Fruit fly (Drosophila melanogaster): ENCODE results near the gene LPCAT.

LPCAT gene

dm6 chrX:9585359-9586002, 5.7 kb upstream of the LPCAT start, which contains the start of gene Hex-A (continued):
- peak; percentile 87 for TF ChIP-seq Lpt (GFP tag; optimal IDR thresholded peaks at IDR 0.05)
- peak; percentile 98 for TF ChIP-seq Ets96B (tag; optimal IDR thresholded peaks at IDR 0.05)
- TF ChIP-seq Hr4 (GFP tag; optimal IDR thresholded peaks at IDR 0.05), result peak; percentile 89
- peak; percentile 96 for TF ChIP-seq CG16779 (tag; optimal IDR thresholded peaks at IDR 0.05)
- TF ChIP-seq acj6 (GFP tag; optimal IDR thresholded peaks at IDR 0.05), result peak; percentile 94
- TF ChIP-seq CG8632 (GFP tag; optimal IDR thresholded peaks at IDR 0.05), result peak; percentile 96
- peak; percentile 95 for TF ChIP-seq Eip93F (GFP tag; optimal IDR thresholded peaks at IDR 0.05)
- TF ChIP-seq fd85E (GFP tag; optimal IDR thresholded peaks at IDR 0.05), result peak; percentile 87
- peak; percentile 92 for TF ChIP-seq CG8319 (GFP tag; optimal IDR thresholded peaks at IDR 0.05)

DNA sequence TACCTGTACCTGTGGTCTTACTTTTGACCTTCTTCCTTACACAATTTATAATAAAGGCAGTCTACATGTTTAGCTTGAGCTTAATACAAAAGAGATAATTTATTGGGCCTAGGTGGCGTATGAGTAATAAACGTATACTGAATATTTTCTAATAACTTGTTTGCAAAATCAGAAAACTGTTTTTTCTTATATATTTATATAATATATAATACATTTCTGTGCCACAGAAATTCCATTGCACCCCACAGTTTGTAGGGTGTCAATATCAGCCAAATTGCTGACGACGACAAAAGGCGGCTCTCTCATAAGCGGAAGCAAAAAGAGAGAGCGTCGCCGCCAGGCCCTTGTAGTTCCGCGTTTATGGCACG, 5.1 kb upstream of the LPCAT start:
- TF ChIP-seq CG3919 (GFP tag; optimal IDR thresholded peaks at IDR 0.05) (no peak), esn (GFP tag; optimal IDR thresholded peaks at IDR 0.05) (no peak), Hr38 (GFP tag; optimal IDR thresholded peaks at IDR 0.05) (no peak), CG34406 (GFP tag; optimal IDR thresholded peaks at IDR 0.05) (no peak), ss (GFP tag; optimal IDR thresholded peaks at IDR 0.05) (no peak), CG6276 (GFP tag; optimal IDR thresholded peaks at IDR 0.05) (no peak), CG1621 (tag; optimal IDR thresholded peaks at IDR 0.05) (no peak)

DNA sequence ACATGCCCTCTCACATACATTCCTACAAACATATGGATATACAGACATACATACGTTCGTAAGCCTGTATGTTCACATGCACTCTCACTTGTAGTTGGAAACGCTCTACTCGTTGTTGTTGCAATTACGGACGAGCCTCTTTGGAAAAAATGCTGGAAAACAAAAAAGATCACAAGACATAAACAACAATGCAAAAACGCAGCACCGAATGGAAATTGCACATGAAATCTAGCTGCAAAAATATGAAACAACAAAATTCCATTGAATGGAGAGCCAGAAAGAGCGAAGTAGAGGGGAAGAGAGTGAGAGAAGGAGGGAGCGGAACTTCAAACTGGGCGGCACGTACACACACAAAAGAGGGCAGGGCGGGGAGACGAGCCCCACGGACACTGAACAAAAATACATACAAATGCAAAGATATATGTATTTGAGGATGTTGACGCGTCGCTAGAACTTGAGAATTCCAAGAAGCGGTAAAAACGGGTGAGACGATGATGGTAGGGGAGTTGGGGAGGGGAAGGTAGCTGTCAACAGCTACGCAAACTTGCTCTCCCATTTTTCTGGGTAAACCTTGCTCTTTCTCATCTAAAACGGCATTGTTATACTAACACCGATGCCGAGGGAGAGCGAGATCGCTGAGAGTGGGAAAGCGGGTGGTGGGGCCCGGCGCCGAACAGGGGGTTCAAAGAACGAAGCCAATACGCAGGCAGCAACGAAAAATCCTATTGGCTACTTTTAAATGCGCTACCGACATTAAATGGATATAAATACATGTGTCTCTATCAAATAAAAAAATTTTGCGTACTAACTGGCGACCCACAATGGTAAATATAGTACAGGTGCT, 4.5 kb upstream of the LPCAT start:
- TF ChIP-seq CG11762 (GFP tag; optimal IDR thresholded peaks at IDR 0.05; ENCODE audit: insufficient read depth) (peak; percentile 27), CG8632 (GFP tag; optimal IDR thresholded peaks at IDR 0.05) (no peak), CG6276 (GFP tag; optimal IDR thresholded peaks at IDR 0.05) (peak; percentile 36), CG15336 (GFP tag; IDR thresholded peaks at IDR 0.05) (no peak; the same call in none of the 2 replicates), fd59A (GFP tag; optimal IDR thresholded peaks at IDR 0.05) (peak; percentile 31), lz (GFP tag; optimal IDR thresholded peaks at IDR 0.05) (no peak), Eip78C (GFP tag) (peak; percentile 26), Hr4 (GFP tag; optimal IDR thresholded peaks at IDR 0.05) (peak; percentile 11), dac (GFP tag; optimal IDR thresholded peaks at IDR 0.05) (peak; percentile 41), pdm3 (GFP tag; optimal IDR thresholded peaks at IDR 0.05) (peak; percentile 35), OdsH (GFP tag; optimal IDR thresholded peaks at IDR 0.05) (peak; percentile 48), net (GFP tag; optimal IDR thresholded peaks at IDR 0.05) (no peak), Blimp-1 (GFP tag; optimal IDR thresholded peaks at IDR 0.05) (peak; percentile 69), fd85E (GFP tag; optimal IDR thresholded peaks at IDR 0.05) (no peak), Smox (GFP tag; optimal IDR thresholded peaks at IDR 0.05) (no peak), Eip93F (GFP tag; optimal IDR thresholded peaks at IDR 0.05) (no peak), Sox14 (GFP tag; optimal IDR thresholded peaks at IDR 0.05) (no peak), ss (GFP tag; optimal IDR thresholded peaks at IDR 0.05) (no peak), Ets21C (GFP tag; optimal IDR thresholded peaks at IDR 0.05) (no peak), Hr39 (GFP tag; optimal IDR thresholded peaks at IDR 0.05) (peak; percentile 29), svp (GFP tag) (peak; percentile 82), Sox15 (GFP tag; optimal IDR thresholded peaks at IDR 0.05) (peak; percentile 39), CG6854 (GFP tag; optimal IDR thresholded peaks at IDR 0.05) (no peak), CG32006 (GFP tag; optimal IDR thresholded peaks at IDR 0.05) (peak; percentile 65), cyc (GFP tag; optimal IDR thresholded peaks at IDR 0.05) (no peak), CG1621 (tag; optimal IDR thresholded peaks at IDR 0.05) (no peak), fkh (GFP tag; optimal IDR thresholded peaks at IDR 0.05) (peak; percentile 91), Sox102F (GFP tag; optimal IDR thresholded peaks at IDR 0.05) (no peak), CG8119 (GFP tag; IDR thresholded peaks at IDR 0.05) (no peak; the same call in 1 of the 3 replicates), CG4318 (GFP tag; optimal IDR thresholded peaks at IDR 0.05) (peak; percentile 66), CG10669 (GFP tag; optimal IDR thresholded peaks at IDR 0.05) (peak; percentile 30), Ets96B (tag; optimal IDR thresholded peaks at IDR 0.05) (peak; percentile 34), CG6163 (GFP tag; IDR thresholded peaks at IDR 0.05) (peak; percentile 50; the same call in 2 of the 3 replicates), achi (GFP tag; optimal IDR thresholded peaks at IDR 0.05) (peak; percentile 31), Eip75B (GFP tag; optimal IDR thresholded peaks at IDR 0.05) (no peak), CG3032 (tag; optimal IDR thresholded peaks at IDR 0.05) (peak; percentile 54), CG10631 (GFP tag; optimal IDR thresholded peaks at IDR 0.05) (peak; percentile 19), CG16779 (tag; optimal IDR thresholded peaks at IDR 0.05) (no peak)
